Worm (Caenorhabditis elegans): ENCODE results near the gene flp-17.
A peak's percentile ranks its signal among the peaks of the same experiment; 100 is the strongest.

The flp-17 gene

DNA sequence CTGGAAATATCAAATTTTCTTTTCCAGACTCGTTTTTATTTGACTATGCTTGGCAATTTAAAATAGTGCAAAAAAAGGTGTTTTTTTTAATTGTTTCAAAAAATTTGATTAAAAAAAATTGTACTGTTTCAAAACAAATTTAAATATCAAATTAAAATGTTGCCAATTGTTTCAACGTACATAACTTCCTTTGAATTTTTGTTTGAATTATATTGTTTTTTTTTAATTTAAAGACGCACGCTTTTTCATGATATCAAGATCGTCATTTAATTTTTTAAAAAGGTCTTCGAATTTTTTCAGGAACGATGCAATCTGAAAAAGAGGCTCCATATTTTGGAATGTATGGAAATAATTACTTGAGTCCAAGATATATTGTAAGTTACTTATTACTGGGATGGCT, 31.8 kb upstream of the flp-17 start, which contains the start of gene Y116A8B.4:
Y116A8B.4 (plus strand) TSS at position 301 of the 400 bp plus-strand sequence.
- TF ChIP-seq elt-1 (tag; optimal IDR thresholded peaks at IDR 0.05) = no peak
- TF ChIP-seq tbx-2 (tag; optimal IDR thresholded peaks at IDR 0.05) = no peak
- TF ChIP-seq nhr-11 (tag; optimal IDR thresholded peaks at IDR 0.05) = no peak
- no peak for TF ChIP-seq unc-39 (tag; optimal IDR thresholded peaks at IDR 0.05)
- TF ChIP-seq mdl-1 (tag; optimal IDR thresholded peaks at IDR 0.05) = no peak
- no peak for TF ChIP-seq ceh-28 (tag; optimal IDR thresholded peaks at IDR 0.05)
- TF ChIP-seq pha-4 (tag; optimal IDR thresholded peaks at IDR 0.05) = no peak

DNA sequence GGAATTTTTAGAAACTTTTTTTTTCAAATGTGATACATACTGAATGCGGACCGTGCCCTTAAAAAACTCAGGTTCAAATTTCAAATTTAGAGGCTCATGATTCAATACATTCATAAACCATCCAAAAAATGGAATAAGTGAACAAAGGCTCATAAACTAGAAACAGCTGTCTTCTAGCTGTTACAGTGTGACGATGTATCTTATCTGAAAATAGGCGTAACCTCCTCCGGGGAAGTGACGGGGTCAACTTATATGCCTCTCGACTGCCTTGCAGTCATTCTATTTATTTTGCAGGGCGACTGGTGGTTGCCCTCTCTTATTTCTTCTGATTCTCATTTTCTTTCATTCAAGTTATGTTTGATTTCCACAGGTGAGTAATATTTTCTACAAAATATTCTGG, 24.4 kb upstream of the flp-17 start, which contains the start of gene Y116A8B.1:
Y116A8B.1 (plus strand) TSS at position 301 of the 400 bp plus-strand sequence.
- no peak for TF ChIP-seq ceh-82 (tag; optimal IDR thresholded peaks at IDR 0.05)
- no peak for TF ChIP-seq pqm-1 (tag; optimal IDR thresholded peaks at IDR 0.05)
- TF ChIP-seq zag-1 (tag; optimal IDR thresholded peaks at IDR 0.05) = no peak
- TF ChIP-seq eor-1 (tag; optimal IDR thresholded peaks at IDR 0.05) = no peak
- no peak for TF ChIP-seq nhr-11 (tag; optimal IDR thresholded peaks at IDR 0.05)
- no peak for TF ChIP-seq fkh-2 (tag; optimal IDR thresholded peaks at IDR 0.05)
- TF ChIP-seq aly-2 (tag; optimal IDR thresholded peaks at IDR 0.05) = no peak
- TF ChIP-seq nhr-43 (tag; optimal IDR thresholded peaks at IDR 0.05; ENCODE audit: poor library complexity, severe bottlenecking) = no peak
- TF ChIP-seq jun-1 (tag; optimal IDR thresholded peaks at IDR 0.05) = no peak
- no peak for TF ChIP-seq lin-39 (tag; optimal IDR thresholded peaks at IDR 0.05)
- no peak for TF ChIP-seq nhr-77 (tag; optimal IDR thresholded peaks at IDR 0.05)
- no peak for TF ChIP-seq ceh-28 (tag; optimal IDR thresholded peaks at IDR 0.05)
- no peak for TF ChIP-seq mdl-1 (tag; optimal IDR thresholded peaks at IDR 0.05)
- TF ChIP-seq snpc-4 (tag; optimal IDR thresholded peaks at IDR 0.05) = no peak
- no peak for TF ChIP-seq unc-39 (tag; optimal IDR thresholded peaks at IDR 0.05)
- no peak for TF ChIP-seq nhr-76 (tag; optimal IDR thresholded peaks at IDR 0.05)
- no peak for TF ChIP-seq egl-5 (tag; optimal IDR thresholded peaks at IDR 0.05)
- no peak for TF ChIP-seq nhr-28 (tag; optimal IDR thresholded peaks at IDR 0.05)
- TF ChIP-seq unc-62 (GFP tag; optimal IDR thresholded peaks at IDR 0.05) = no peak
- TF ChIP-seq elt-1 (tag; optimal IDR thresholded peaks at IDR 0.05) = no peak

DNA sequence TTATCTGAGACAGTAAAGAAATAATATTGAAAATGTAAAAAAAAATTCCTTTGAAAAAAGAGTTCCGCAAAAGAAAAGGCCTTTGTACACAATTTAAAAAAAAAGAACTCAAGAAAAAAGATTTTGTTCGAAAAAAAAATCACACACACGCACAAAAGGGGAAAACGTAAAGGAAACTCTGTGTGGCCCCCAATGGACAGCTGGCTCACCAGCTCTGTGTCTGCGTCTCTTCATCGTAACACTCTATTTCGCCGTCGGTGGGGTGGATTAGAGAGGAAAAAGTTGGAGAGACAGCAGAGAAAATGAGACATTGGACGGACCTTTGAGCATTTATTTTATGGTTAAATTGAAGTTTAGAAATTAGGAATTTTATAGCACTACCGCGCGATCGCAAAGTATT, 23.4 kb upstream of the flp-17 start:
- TF ChIP-seq nhr-12 (tag; optimal IDR thresholded peaks at IDR 0.05) (no peak), nhr-77 (tag; optimal IDR thresholded peaks at IDR 0.05) (no peak), ztf-11 (tag; optimal IDR thresholded peaks at IDR 0.05) (no peak), nfya-1 (tag; optimal IDR thresholded peaks at IDR 0.05; ENCODE audit: insufficient read depth) (peak; percentile 50), hmg-11 (tag; optimal IDR thresholded peaks at IDR 0.05) (peak; percentile 64)

DNA sequence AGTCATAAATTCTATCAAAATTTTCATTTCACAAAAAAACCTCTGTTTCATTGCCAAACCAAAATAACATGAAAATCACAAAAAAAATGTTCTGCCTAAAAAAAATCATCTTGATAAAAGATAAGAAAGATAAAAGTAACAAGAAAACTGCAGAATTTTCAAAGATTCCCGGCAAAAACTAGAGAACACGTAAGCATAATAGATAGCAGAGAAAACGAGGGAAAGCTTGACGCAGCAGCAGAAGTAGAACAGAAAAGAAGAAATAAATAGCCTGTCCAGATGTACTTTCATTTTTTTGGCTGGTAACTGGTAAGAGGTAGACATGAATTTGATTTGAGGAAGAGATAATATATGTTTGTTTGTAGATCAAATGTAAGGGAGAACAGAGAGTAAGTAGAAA, 19.1 kb upstream of the flp-17 start:
- TF ChIP-seq tbx-2 (tag; optimal IDR thresholded peaks at IDR 0.05) (no peak), hmg-11 (tag; optimal IDR thresholded peaks at IDR 0.05) (peak; percentile 39), ztf-11 (tag; optimal IDR thresholded peaks at IDR 0.05) (no peak), ceh-28 (tag; optimal IDR thresholded peaks at IDR 0.05) (no peak), ceh-16 (tag; optimal IDR thresholded peaks at IDR 0.05) (no peak)

DNA sequence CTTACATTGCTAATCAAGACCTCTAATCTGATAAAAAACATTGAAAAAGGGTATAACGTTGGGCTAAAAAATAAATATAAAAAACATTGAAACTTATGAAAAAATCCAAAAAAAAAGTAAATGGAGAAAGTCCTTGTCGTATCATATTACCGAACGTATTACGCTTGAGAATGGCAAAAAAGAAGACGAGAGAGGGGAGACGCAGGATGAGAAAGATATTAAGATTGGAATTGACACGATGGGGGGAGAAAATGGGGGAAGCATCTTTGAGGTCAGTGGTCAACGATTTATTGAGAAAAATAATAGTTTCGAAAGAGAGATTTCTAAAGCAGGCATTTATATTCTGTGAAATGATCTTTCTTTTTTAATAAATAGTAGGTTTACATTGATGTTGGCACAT, 17.6 kb upstream of the flp-17 start:
- TF ChIP-seq nhr-23 (tag; optimal IDR thresholded peaks at IDR 0.05) (no peak), nhr-11 (tag; optimal IDR thresholded peaks at IDR 0.05) (no peak), ztf-11 (tag; optimal IDR thresholded peaks at IDR 0.05) (no peak), nfya-1 (tag; optimal IDR thresholded peaks at IDR 0.05; ENCODE audit: insufficient read depth) (no peak), nhr-237 (tag; optimal IDR thresholded peaks at IDR 0.05) (no peak), lsy-12 (tag; optimal IDR thresholded peaks at IDR 0.05) (no peak)

DNA sequence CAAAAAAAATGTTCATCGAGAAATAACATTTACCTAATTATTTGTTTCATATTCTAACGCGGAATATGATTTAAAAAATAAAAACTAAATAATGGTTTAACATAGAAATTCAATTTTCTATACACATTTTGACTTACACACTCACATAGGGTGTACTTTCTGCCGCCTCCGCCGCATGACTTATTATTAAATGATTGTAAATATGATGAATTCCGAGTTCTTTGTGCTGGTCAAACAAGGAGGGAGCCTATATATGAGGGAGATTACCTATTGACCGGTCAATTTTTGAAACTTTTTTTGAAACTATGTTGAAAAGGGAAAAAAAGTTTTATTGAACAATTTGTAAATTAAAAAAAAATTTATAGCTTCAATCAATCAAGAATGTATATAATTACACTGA, 16.2 kb upstream of the flp-17 start:
- no peak for TF ChIP-seq ama-1 (optimal IDR thresholded peaks at IDR 0.05)
- no peak for TF ChIP-seq ceh-28 (tag; optimal IDR thresholded peaks at IDR 0.05)
- TF ChIP-seq mml-1 (tag; optimal IDR thresholded peaks at IDR 0.05) = no peak
- TF ChIP-seq jun-1 (tag; optimal IDR thresholded peaks at IDR 0.05) = no peak
- TF ChIP-seq fkh-2 (tag; optimal IDR thresholded peaks at IDR 0.05) = no peak
- TF ChIP-seq nhr-237 (tag; optimal IDR thresholded peaks at IDR 0.05) = no peak
- no peak for TF ChIP-seq nhr-28 (tag; optimal IDR thresholded peaks at IDR 0.05)
- peak; percentile 34 for TF ChIP-seq pqm-1 (tag; optimal IDR thresholded peaks at IDR 0.05)
- no peak for TF ChIP-seq mdl-1 (tag; optimal IDR thresholded peaks at IDR 0.05)
- peak; percentile 56 for TF ChIP-seq pha-4 (tag; optimal IDR thresholded peaks at IDR 0.05)
- no peak for TF ChIP-seq nhr-77 (tag; optimal IDR thresholded peaks at IDR 0.05)
- no peak for TF ChIP-seq sea-2 (GFP tag; optimal IDR thresholded peaks at IDR 0.05)
- no peak for TF ChIP-seq nhr-76 (tag; optimal IDR thresholded peaks at IDR 0.05)
- TF ChIP-seq unc-39 (tag; optimal IDR thresholded peaks at IDR 0.05) = no peak
